Worm (Caenorhabditis elegans) whole organism, young adult: ENCODE measurements around the gene mcm-6.

ENCODE experiments used
- C17E4.6 ChIP-seq: fragments of 200-800 bp; sonication (Bioruptor generic); IDR thresholded peaks from 2 replicates; pipeline ENCODE4 v1.3.6; 2022; ENCODE audit warnings: missing genetic modification reagents, missing genetic modification characterization, missing compliant biosample characterization
- F49E8.2 ChIP-seq: sonication (generic microtip); optimal IDR thresholded peaks from 3 replicates; lab custom pipeline; 2017; ENCODE audit warnings: missing genetic modification characterization, mild to moderate bottlenecking, missing compliant biosample characterization, antibody characterized with exemption, moderate library complexity; ENCODE audit not compliant: insufficient read depth
- F55B11.4 ChIP-seq: sonication (generic microtip); optimal IDR thresholded peaks from 2 replicates; lab custom pipeline; 2016; ENCODE audit warnings: missing compliant biosample characterization, missing genetic modification characterization, borderline replicate concordance; ENCODE audit not compliant: insufficient read depth
- T26A5.8 ChIP-seq: sonication (generic microtip); optimal IDR thresholded peaks from 2 replicates; lab custom pipeline; 2016; ENCODE audit warnings: missing genetic modification characterization, missing compliant biosample characterization
- atf-7 ChIP-seq: sonication (generic microtip); optimal IDR thresholded peaks from 2 replicates; lab custom pipeline; 2017; ENCODE audit warnings: mild to moderate bottlenecking, missing genetic modification characterization, missing compliant biosample characterization
- ccch-3 ChIP-seq: fragments of 200-800 bp; sonication (Bioruptor generic); optimal IDR thresholded peaks from 2 replicates; lab custom pipeline; 2018; ENCODE audit warnings: mild to moderate bottlenecking, missing genetic modification characterization, missing compliant biosample characterization
- efl-1 ChIP-seq: fragments of 150-350 bp; optimal IDR thresholded peaks from 2 replicates; lab custom pipeline; 2014; ENCODE audit warnings: missing biosample characterization, missing genetic modification reagents, missing genetic modification characterization
- lag-1 ChIP-seq: fragments of 200-800 bp; sonication (Bioruptor generic); IDR thresholded peaks from 2 replicates; pipeline ENCODE4 v1.3.6; 2022; ENCODE audit warnings: missing genetic modification reagents, missing genetic modification characterization, missing compliant biosample characterization
- madf-8 ChIP-seq: fragments of 200-800 bp; sonication (Bioruptor generic); conservative IDR thresholded peaks from 2 replicates; pipeline ENCODE4 v1.3.6; 2022; ENCODE audit warnings: missing genetic modification reagents, missing genetic modification characterization, missing compliant biosample characterization
- nhr-90 ChIP-seq: sonication (generic microtip); optimal IDR thresholded peaks from 2 replicates; lab custom pipeline; 2016; ENCODE audit warnings: missing genotype, mild to moderate bottlenecking, missing genetic modification characterization, missing compliant biosample characterization
- snpc-4 ChIP-seq, 5 experiments: fragments of 150-350 bp in 1 of 5; sonication (generic microtip) in 4 of 5; optimal IDR thresholded peaks; 2 replicates each; lab custom pipeline; 2014 to 2018; ENCODE audit warnings: missing genetic modification characterization in 5 of 5, missing biosample characterization in 3 of 5, antibody characterized with exemption in 2 of 5, mild to moderate bottlenecking in 2 of 5, missing compliant biosample characterization in 2 of 5, missing genotype in 2 of 5, moderate library complexity in 2 of 5, missing genetic modification reagents in 1 of 5

ce11 chrIII:9772394-9772793 is 21.8 kb upstream of the mcm-6 start:
- TF ChIP-seq F55B11.4 (no peak), madf-8 (GFP tag; lab: Robert Waterston, UW) (no peak), efl-1 (no peak), C17E4.6 (no peak), snpc-4 (GFP tag; optimal IDR thresholded peaks at IDR 0.05; lab: Kevin White, UChicago) (no peak), snpc-4 (tag; optimal IDR thresholded peaks at IDR 0.05; lab: Kevin White, UChicago) (no peak), F49E8.2 (tag; lab: Kevin White, UChicago) (no peak), ccch-3 (GFP tag; lab: Kevin White, UChicago) (no peak), nhr-90 (tag; lab: Kevin White, UChicago) (no peak), T26A5.8 (no peak), atf-7 (no peak), lag-1 (GFP tag; lab: Robert Waterston, UW) (no peak)
